Worm (Caenorhabditis elegans) whole organism, L1 larva: ENCODE results near the gene C23H3.9.

Source experiments
- F16B12.6 ChIP-seq: fragments of 150-350 bp; optimal IDR thresholded peaks from 2 replicates; lab custom pipeline; 2014; ENCODE audit warnings: missing biosample characterization, missing genetic modification characterization
- Y116A8C.19 ChIP-seq: sonication (generic microtip); optimal IDR thresholded peaks from 2 replicates; lab custom pipeline; 2016; ENCODE audit warnings: missing compliant biosample characterization, missing genetic modification characterization, borderline replicate concordance
- ama-1 ChIP-seq: fragments of 150-350 bp; optimal IDR thresholded peaks from 2 replicates; lab custom pipeline; 2014
- blmp-1 ChIP-seq: fragments of 150-350 bp; optimal IDR thresholded peaks from 2 replicates; lab custom pipeline; 2014; ENCODE audit warnings: missing biosample characterization, missing genetic modification characterization
- ceh-8 ChIP-seq: fragments of 200-800 bp; sonication (Bioruptor generic); optimal IDR thresholded peaks from 2 replicates; lab custom pipeline; 2018; ENCODE audit warnings: mild to moderate bottlenecking, missing genetic modification characterization, moderate library complexity, missing compliant biosample characterization
- ceh-82 ChIP-seq, 3 experiments: fragments of 150-350 bp in 1 of 3; sonication (generic microtip) in 2 of 3; optimal IDR thresholded peaks; 2 replicates each; lab custom pipeline; 2014 to 2017; ENCODE audit warnings: missing biosample characterization in 3 of 3, missing genetic modification characterization in 3 of 3
- ceh-90 ChIP-seq: sonication (generic microtip); optimal IDR thresholded peaks from 2 replicates; lab custom pipeline; 2016; ENCODE audit warnings: missing genetic modification characterization, missing compliant biosample characterization
- ces-1 ChIP-seq: fragments of 150-350 bp; optimal IDR thresholded peaks from 2 replicates; lab custom pipeline; 2014; ENCODE audit warnings: missing biosample characterization, missing genetic modification reagents, missing genetic modification characterization
- dsc-1 ChIP-seq: sonication (generic microtip); optimal IDR thresholded peaks from 2 replicates; lab custom pipeline; 2016; ENCODE audit warnings: mild to moderate bottlenecking, missing genetic modification characterization, missing compliant biosample characterization
- efl-3 ChIP-seq: fragments of 200-800 bp; sonication (Bioruptor generic); optimal IDR thresholded peaks from 2 replicates; lab custom pipeline; 2018; ENCODE audit warnings: mild to moderate bottlenecking, missing genetic modification characterization, missing compliant biosample characterization
- egl-13 ChIP-seq: sonication (generic microtip); optimal IDR thresholded peaks from 2 replicates; lab custom pipeline; 2016; ENCODE audit warnings: missing genotype, missing genetic modification reagents, missing genetic modification characterization, missing compliant biosample characterization
- egl-27 ChIP-seq, 2 experiments: fragments of 150-350 bp in 1 of 2; sonication (generic microtip); optimal IDR thresholded peaks; 3 replicates each; lab custom pipeline; 2017 to 2018; ENCODE audit warnings: missing biosample characterization in 2 of 2, missing genetic modification characterization in 2 of 2, missing genetic modification reagents in 2 of 2
- elt-2 ChIP-seq: sonication (generic microtip); optimal IDR thresholded peaks from 2 replicates; lab custom pipeline; 2016; ENCODE audit warnings: missing genetic modification characterization, mild to moderate bottlenecking, inconsistent platforms, missing compliant biosample characterization, missing genetic modification reagents
- elt-3 ChIP-seq, 6 experiments: fragments of 150-350 bp in 1 of 6; sonication (generic microtip); optimal IDR thresholded peaks; 2 replicates each; lab custom pipeline; 2017 to 2018; ENCODE audit warnings: missing biosample characterization in 6 of 6, missing genetic modification characterization in 6 of 6, inconsistent platforms in 1 of 6
- fkh-10 ChIP-seq: sonication (generic microtip); optimal IDR thresholded peaks from 2 replicates; lab custom pipeline; 2017; ENCODE audit warnings: missing biosample characterization, missing genetic modification reagents, missing genetic modification characterization
- fkh-4 ChIP-seq: sonication (generic microtip); optimal IDR thresholded peaks from 2 replicates; lab custom pipeline; 2016; ENCODE audit warnings: missing compliant biosample characterization, missing genetic modification characterization, borderline replicate concordance
- grh-1 ChIP-seq: fragments of 200-800 bp; sonication (Bioruptor generic); IDR thresholded peaks from 2 replicates; pipeline ENCODE4 v1.3.6; 2022; ENCODE audit warnings: missing genetic modification reagents, missing genetic modification characterization, missing compliant biosample characterization
- hpl-2 ChIP-seq: fragments of 150-350 bp; optimal IDR thresholded peaks from 2 replicates; lab custom pipeline; 2014; ENCODE audit warnings: missing biosample characterization, missing genetic modification reagents, missing genetic modification characterization
- lin-14 ChIP-seq: fragments of 200-800 bp; sonication (Bioruptor generic); optimal IDR thresholded peaks from 2 replicates; lab custom pipeline; 2018; ENCODE audit warnings: mild to moderate bottlenecking, missing genetic modification characterization, moderate library complexity, missing compliant biosample characterization
- lin-15B ChIP-seq: fragments of 150-350 bp; sonication (generic microtip); optimal IDR thresholded peaks from 3 replicates; lab custom pipeline; 2014; ENCODE audit warnings: missing biosample characterization, missing genetic modification characterization
- lir-3 ChIP-seq: sonication (generic microtip); optimal IDR thresholded peaks from 2 replicates; lab custom pipeline; 2016; ENCODE audit warnings: mild to moderate bottlenecking, missing genetic modification characterization, moderate library complexity, missing compliant biosample characterization; ENCODE audit not compliant: poor library complexity
- lsy-2 ChIP-seq, 2 experiments: fragments of 150-350 bp; optimal IDR thresholded peaks; 2 replicates each; lab custom pipeline; 2014; ENCODE audit warnings: missing biosample characterization in 2 of 2, missing genetic modification characterization in 2 of 2
- mdl-1 ChIP-seq, 2 experiments: fragments of 150-350 bp; optimal IDR thresholded peaks; 2 replicates each; lab custom pipeline; 2014 to 2017; ENCODE audit warnings: missing biosample characterization in 2 of 2, missing genetic modification characterization in 2 of 2, inconsistent platforms in 1 of 2
- mep-1 ChIP-seq: fragments of 150-350 bp; optimal IDR thresholded peaks from 2 replicates; lab custom pipeline; 2014; ENCODE audit warnings: missing biosample characterization, missing genetic modification characterization
- nhr-12 ChIP-seq: sonication (generic microtip); optimal IDR thresholded peaks from 2 replicates; lab custom pipeline; 2017; ENCODE audit warnings: missing biosample characterization, missing genetic modification characterization
- nhr-20 ChIP-seq: sonication (generic microtip); optimal IDR thresholded peaks from 2 replicates; lab custom pipeline; 2016; ENCODE audit warnings: mild to moderate bottlenecking, missing genetic modification characterization, missing compliant biosample characterization
- nhr-237 ChIP-seq: fragments of 150-350 bp; optimal IDR thresholded peaks from 2 replicates; lab custom pipeline; 2014; ENCODE audit warnings: missing biosample characterization, missing genetic modification characterization
- nhr-47 ChIP-seq: sonication (generic microtip); optimal IDR thresholded peaks from 2 replicates; lab custom pipeline; 2016; ENCODE audit warnings: mild to moderate bottlenecking, missing genetic modification characterization, moderate library complexity, missing compliant biosample characterization
- nhr-71 ChIP-seq: sonication (generic microtip); optimal IDR thresholded peaks from 2 replicates; lab custom pipeline; 2016; ENCODE audit warnings: mild to moderate bottlenecking, missing genetic modification characterization, moderate library complexity, missing compliant biosample characterization
- nhr-77 ChIP-seq: fragments of 150-350 bp; optimal IDR thresholded peaks from 2 replicates; lab custom pipeline; 2014; ENCODE audit warnings: missing biosample characterization, missing genetic modification characterization
- nhr-84 ChIP-seq: sonication (generic microtip); optimal IDR thresholded peaks from 2 replicates; lab custom pipeline; 2017; ENCODE audit warnings: missing biosample characterization, missing genetic modification characterization
- nhr-90 ChIP-seq: sonication (generic microtip); optimal IDR thresholded peaks from 2 replicates; lab custom pipeline; 2016; ENCODE audit warnings: mild to moderate bottlenecking, missing genetic modification characterization, missing compliant biosample characterization; ENCODE audit not compliant: poor library complexity
- pag-3 ChIP-seq: sonication (generic microtip); optimal IDR thresholded peaks from 2 replicates; lab custom pipeline; 2017; ENCODE audit warnings: missing genetic modification characterization, mild to moderate bottlenecking, missing compliant biosample characterization, antibody characterized with exemption, borderline replicate concordance; ENCODE audit not compliant: insufficient read depth
- pqm-1 ChIP-seq: sonication (generic microtip); optimal IDR thresholded peaks from 3 replicates; lab custom pipeline; 2017; ENCODE audit warnings: missing biosample characterization, missing genetic modification characterization
- snu-23 ChIP-seq: sonication (generic microtip); optimal IDR thresholded peaks from 2 replicates; lab custom pipeline; 2016; ENCODE audit warnings: missing genetic modification characterization, missing compliant biosample characterization
- sptf-1 ChIP-seq: fragments of 150-350 bp; optimal IDR thresholded peaks from 2 replicates; lab custom pipeline; 2014; ENCODE audit warnings: missing biosample characterization, missing genetic modification characterization
- tbx-2 ChIP-seq: sonication (generic microtip); optimal IDR thresholded peaks from 2 replicates; lab custom pipeline; 2016; ENCODE audit warnings: missing genetic modification characterization, missing compliant biosample characterization
- unc-130 ChIP-seq: fragments of 150-350 bp; optimal IDR thresholded peaks from 2 replicates; lab custom pipeline; 2017; ENCODE audit warnings: missing biosample characterization, missing genetic modification characterization, inconsistent platforms
- unc-30 ChIP-seq: sonication (generic microtip); optimal IDR thresholded peaks from 2 replicates; lab custom pipeline; 2017; ENCODE audit warnings: missing biosample characterization, missing genetic modification characterization
- unc-86 ChIP-seq: sonication (generic microtip); optimal IDR thresholded peaks from 2 replicates; lab custom pipeline; 2016; ENCODE audit warnings: missing genetic modification characterization, missing compliant biosample characterization
- unc-98 ChIP-seq: fragments of 200-800 bp; sonication (Bioruptor generic); IDR thresholded peaks from 2 replicates; pipeline ENCODE4 v1.3.6; 2022; ENCODE audit warnings: missing genetic modification characterization, missing compliant biosample characterization
- vab-15 ChIP-seq: sonication (generic microtip); optimal IDR thresholded peaks from 2 replicates; lab custom pipeline; 2017; ENCODE audit warnings: missing genotype, mild to moderate bottlenecking, missing genetic modification characterization, missing compliant biosample characterization
- xbp-1 ChIP-seq: sonication (generic microtip); optimal IDR thresholded peaks from 2 replicates; lab custom pipeline; 2016; ENCODE audit warnings: missing genetic modification characterization, missing compliant biosample characterization

The C23H3.9 gene

DNA sequence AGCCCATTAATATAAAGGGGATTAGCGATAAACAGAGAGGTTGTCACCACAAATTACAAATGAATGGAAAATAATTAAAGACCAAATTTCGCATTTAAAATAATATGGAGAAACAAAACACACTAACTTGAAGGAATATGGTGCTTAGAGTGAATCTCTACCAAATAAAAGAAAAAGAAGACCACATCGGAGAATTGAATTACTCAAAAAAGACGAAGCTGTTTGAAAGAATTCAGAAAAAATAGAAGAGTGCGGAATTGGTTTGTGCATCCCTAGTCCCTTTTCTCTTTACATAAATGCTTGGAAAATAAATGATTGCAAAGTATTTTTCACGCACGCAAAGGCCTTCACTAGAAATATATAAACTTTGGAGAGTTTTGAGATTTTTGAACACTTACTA, 5.2 kb downstream of the C23H3.9 start:
- TF ChIP-seq lin-14 (GFP tag; lab: Kevin White, UChicago) (peak; percentile 33), ceh-8 (peak; percentile 50), elt-2 (tag; lab: Kevin White, UChicago) (no peak)

DNA sequence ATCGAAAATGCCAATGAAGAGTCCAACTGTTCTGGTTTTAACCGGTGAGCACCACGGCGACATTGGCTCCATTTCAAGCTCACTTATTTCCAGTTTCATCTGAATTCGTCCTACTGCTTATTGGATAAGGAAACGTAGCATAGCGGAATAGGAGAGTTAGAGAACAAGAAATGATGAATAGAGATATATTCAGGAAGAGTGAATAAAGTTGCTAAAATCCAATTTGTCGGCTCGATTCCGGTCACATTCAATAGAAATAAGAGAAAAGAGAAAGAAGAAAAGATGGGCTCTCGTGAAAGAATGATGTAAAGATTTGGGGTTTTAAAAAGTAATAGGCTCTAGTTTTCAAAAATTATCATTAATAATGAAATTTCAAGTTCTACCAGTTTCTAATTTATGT, 5.7 kb downstream of the C23H3.9 start:
- TF ChIP-seq ces-1 (GFP tag; lab: Kevin White, UChicago): peak; percentile 59
- no peak for TF ChIP-seq nhr-237 (tag; lab: Kevin White, UChicago)
- TF ChIP-seq unc-86: no peak
- TF ChIP-seq ama-1 (lab: Kevin White, UChicago): no peak
- TF ChIP-seq egl-13 (tag; lab: Kevin White, UChicago): no peak
- peak; percentile 61 for TF ChIP-seq lin-14 (GFP tag; lab: Kevin White, UChicago)
- no peak for TF ChIP-seq nhr-12 (tag; lab: Kevin White, UChicago)
- peak; percentile 19 for TF ChIP-seq xbp-1
- peak; percentile 83 for TF ChIP-seq fkh-10 (GFP tag; lab: Kevin White, UChicago)
- TF ChIP-seq dsc-1 (tag; lab: Kevin White, UChicago): no peak
- no peak for TF ChIP-seq hpl-2 (GFP tag; lab: Kevin White, UChicago)
- no peak for TF ChIP-seq grh-1

DNA sequence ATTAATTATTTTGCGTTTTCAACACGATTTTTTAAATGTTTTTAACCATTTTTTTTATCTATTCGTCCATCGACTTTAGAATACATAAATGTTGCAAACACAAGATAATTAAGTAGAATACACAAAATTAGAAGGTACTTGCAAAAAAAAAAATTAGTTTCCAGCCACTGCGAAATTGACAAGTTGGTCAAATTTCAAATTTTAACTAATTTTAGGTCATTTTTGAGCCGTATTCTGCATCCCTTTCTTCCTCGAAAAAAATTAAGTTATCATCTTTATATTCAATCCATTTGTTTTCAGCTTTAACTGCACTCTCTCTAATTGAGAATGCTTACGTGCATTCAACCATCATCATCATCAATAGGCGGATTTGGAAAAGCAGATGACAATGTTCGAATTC, 9.7 kb downstream of the C23H3.9 start, which contains the start of gene egl-26:
Gene egl-26, plus strand, starts transcription at position 301 of the 400 bp plus-strand sequence.
- TF ChIP-seq F16B12.6 (tag; lab: Kevin White, UChicago): no peak
- TF ChIP-seq, all 84 proteins: peak for 0

DNA sequence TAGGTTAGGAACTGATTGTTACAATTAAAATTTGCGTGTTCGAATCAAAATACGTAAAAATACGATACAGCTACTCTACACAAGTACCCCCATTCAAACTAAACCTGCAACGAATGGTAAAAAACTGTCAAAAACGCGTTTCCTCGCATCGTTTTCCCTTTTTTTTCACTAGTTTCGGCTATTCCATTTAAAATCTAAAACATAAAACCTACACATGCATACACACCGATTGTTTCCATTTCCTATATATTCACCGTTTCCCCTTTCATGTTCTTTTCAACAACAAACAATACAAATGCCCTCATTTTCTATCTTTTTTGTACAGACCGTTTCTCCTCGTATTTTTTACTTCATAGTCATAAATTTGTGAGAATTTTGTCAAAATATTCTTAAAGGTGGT, 10.3 kb downstream of the C23H3.9 start:
- TF ChIP-seq pag-3 (no peak), blmp-1 (peak; percentile 72)

DNA sequence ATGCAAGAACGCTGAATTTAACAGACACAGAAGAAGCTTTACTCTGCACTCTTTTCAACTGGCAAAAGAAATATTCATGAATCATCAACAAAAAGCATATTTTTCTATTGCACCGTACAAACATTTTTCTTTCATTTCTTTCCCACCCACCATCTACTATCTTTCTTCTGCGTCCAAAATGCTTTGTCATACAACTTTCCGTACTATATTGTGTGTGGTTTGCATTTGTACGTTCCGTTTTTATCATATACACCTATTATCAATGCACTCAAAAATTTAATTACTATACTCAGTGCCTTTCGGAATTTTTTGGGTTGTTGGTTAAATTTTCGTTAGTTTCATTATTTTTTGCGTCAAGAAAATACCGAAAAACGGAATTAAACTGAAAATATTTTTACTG, 11.4 kb downstream of the C23H3.9 start:
- TF ChIP-seq lsy-2 (tag; optimal IDR thresholded peaks at IDR 0.05; lab: Kevin White, UChicago): no peak
- TF ChIP-seq nhr-20 (tag; lab: Kevin White, UChicago): no peak
- no peak for TF ChIP-seq nhr-47
- no peak for TF ChIP-seq fkh-4 (tag; lab: Kevin White, UChicago)
- no peak for TF ChIP-seq nhr-77 (tag; lab: Kevin White, UChicago)

DNA sequence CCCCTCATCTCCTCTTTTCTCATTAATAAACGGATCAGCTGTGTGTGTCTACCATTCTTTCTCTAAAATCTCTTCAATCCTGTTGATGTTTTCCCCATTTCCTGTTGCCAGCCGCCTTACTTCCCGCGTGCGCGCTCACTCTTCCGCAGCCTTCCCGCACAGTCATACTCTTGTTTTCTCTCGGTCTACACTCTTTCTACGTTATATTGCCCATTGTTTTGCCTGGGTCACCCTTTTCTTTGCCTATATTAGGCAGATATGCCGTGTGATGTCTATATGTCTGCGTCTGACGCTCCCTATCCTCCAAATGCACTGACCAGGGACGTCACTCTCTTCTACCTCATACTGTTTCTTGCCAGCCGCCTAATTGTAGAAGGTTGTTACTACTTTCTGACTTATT, 12.7 kb downstream of the C23H3.9 start:
- TF ChIP-seq unc-30 (tag; lab: Kevin White, UChicago) (no peak), lsy-2 (tag; optimal IDR thresholded peaks at IDR 0.05; lab: Kevin White, UChicago) (peak in 1 of 2 experiments; percentile 61), vab-15 (tag; lab: Kevin White, UChicago) (no peak), ceh-82 (tag; optimal IDR thresholded peaks at IDR 0.05; lab: Kevin White, UChicago) (peak in 1 of 3 experiments; percentile 9), pqm-1 (tag; lab: Kevin White, UChicago) (no peak), nhr-90 (peak; percentile 68), mep-1 (tag; lab: Kevin White, UChicago) (peak; percentile 79), unc-98 (GFP tag; lab: Robert Waterston, UW) (no peak), egl-27 (tag; optimal IDR thresholded peaks at IDR 0.05; lab: Kevin White, UChicago) (no peak), hpl-2 (GFP tag; lab: Kevin White, UChicago) (no peak), elt-3 (tag; optimal IDR thresholded peaks at IDR 0.05; lab: Kevin White, UChicago) (peak in 3 of 6 experiments; percentile 41 to 63 (median 47)), nhr-84 (tag; lab: Kevin White, UChicago) (no peak), tbx-2 (tag; lab: Kevin White, UChicago) (peak; percentile 0), nhr-47 (peak; percentile 54), lir-3 (tag; lab: Kevin White, UChicago) (no peak), F16B12.6 (tag; lab: Kevin White, UChicago) (no peak), sptf-1 (tag; lab: Kevin White, UChicago) (no peak), snu-23 (GFP tag; lab: Kevin White, UChicago) (peak; percentile 71), efl-3 (GFP tag; lab: Kevin White, UChicago) (no peak), mdl-1 (tag; optimal IDR thresholded peaks at IDR 0.05; lab: Kevin White, UChicago) (peak in 1 of 2 experiments; percentile 55), ceh-8 (peak; percentile 30), lin-15B (tag; lab: Kevin White, UChicago) (no peak), nhr-12 (tag; lab: Kevin White, UChicago) (no peak), nhr-71 (tag; lab: Kevin White, UChicago) (peak; percentile 64), unc-130 (tag; lab: Kevin White, UChicago) (no peak), elt-2 (tag; lab: Kevin White, UChicago) (no peak), Y116A8C.19 (tag; lab: Kevin White, UChicago) (no peak), ceh-90 (no peak)
